Fruit fly (Drosophila melanogaster) whole organism, wandering third instar larva: ENCODE results near the gene CG31139.
A peak's percentile ranks its signal among the peaks of the same experiment; 100 is the strongest.

Experiments
- CG32264 ChIP-seq: fragments of 200-800 bp; sonication (Bioruptor generic); optimal IDR thresholded peaks from 2 replicates; lab custom pipeline; 2016; ENCODE audit warnings: missing biosample characterization, missing genetic modification characterization
- CrebA ChIP-seq: fragments of 200-800 bp; sonication (Bioruptor generic); optimal IDR thresholded peaks from 2 replicates; lab custom pipeline; 2016; ENCODE audit warnings: missing biosample characterization, mild to moderate bottlenecking, missing genetic modification characterization, borderline replicate concordance
- Dif ChIP-seq: fragments of 200-275, 200-300 bp; sonication (Bioruptor generic); optimal IDR thresholded peaks from 2 replicates; lab custom pipeline; 2018; ENCODE audit warnings: missing biosample characterization, missing genetic modification characterization; ENCODE audit not compliant: partially characterized antibody
- GATAd ChIP-seq: sonication (Bioruptor generic); optimal IDR thresholded peaks from 2 replicates; lab custom pipeline; 2016; ENCODE audit warnings: missing biosample characterization, missing genetic modification characterization
- Hnf4 ChIP-seq: fragments of 200-800 bp; sonication (Bioruptor generic); optimal IDR thresholded peaks from 2 replicates; lab custom pipeline; 2016; ENCODE audit warnings: missing biosample characterization, mild to moderate bottlenecking, missing genetic modification characterization
- N ChIP-seq: fragments of >200 bp; optimal IDR thresholded peaks from 2 replicates; lab custom pipeline; 2018; ENCODE audit warnings: missing biosample characterization, missing external identifiers, missing genetic modification characterization
- brk ChIP-seq: fragments of 200-800 bp; sonication (Bioruptor generic); optimal IDR thresholded peaks from 2 replicates; lab custom pipeline; 2016; ENCODE audit warnings: missing biosample characterization, mild to moderate bottlenecking, missing genetic modification characterization
- dsf ChIP-seq: sonication (Bioruptor generic); optimal IDR thresholded peaks from 2 replicates; lab custom pipeline; 2016; ENCODE audit warnings: missing biosample characterization, missing genetic modification characterization, borderline replicate concordance
- ey ChIP-seq: fragments of 200-800 bp; sonication (Bioruptor generic); optimal IDR thresholded peaks from 2 replicates; lab custom pipeline; 2016; ENCODE audit warnings: missing biosample characterization, missing genetic modification characterization
- foxo ChIP-seq, 2 experiments: fragments of 200-800 bp; sonication (Bioruptor generic); optimal IDR thresholded peaks; 2 replicates in 1 of 2; 3 replicates in 1 of 2; lab custom pipeline; 2016 to 2017; ENCODE audit warnings: missing biosample characterization in 2 of 2, missing genetic modification characterization in 2 of 2
- fru ChIP-seq: fragments of 200-800 bp; sonication (Bioruptor generic); optimal IDR thresholded peaks from 3 replicates; lab custom pipeline; 2016; ENCODE audit warnings: missing biosample characterization, mild to moderate bottlenecking, missing genetic modification characterization
- pan ChIP-seq: fragments of >200 bp; optimal IDR thresholded peaks from 2 replicates; lab custom pipeline; 2017
- rgr ChIP-seq: fragments of 200-800 bp; sonication (Bioruptor generic); optimal IDR thresholded peaks from 3 replicates; lab custom pipeline; 2016; ENCODE audit warnings: missing biosample characterization, mild to moderate bottlenecking, missing genetic modification characterization
- sage ChIP-seq: fragments of 200-800 bp; sonication (Bioruptor generic); optimal IDR thresholded peaks from 2 replicates; lab custom pipeline; 2016; ENCODE audit warnings: missing biosample characterization, mild to moderate bottlenecking, missing genetic modification characterization
- usp ChIP-seq: fragments of >200 bp; optimal IDR thresholded peaks from 2 replicates; lab custom pipeline; 2017; ENCODE audit warnings: missing biosample characterization, missing genetic modification characterization
- woc ChIP-seq: sonication (Bioruptor generic); optimal IDR thresholded peaks from 2 replicates; lab custom pipeline; 2016; ENCODE audit warnings: missing biosample characterization, mild to moderate bottlenecking, missing genetic modification characterization

Gene CG31139

dm6 chr3R:22698208-22698607 is 50.6 kb downstream of the CG31139 start, which contains the start of gene Cyp6d4:
TSS of gene Cyp6d4 (plus strand) at chr3R:22698319.
- peak; percentile 25 for TF ChIP-seq Dif (GFP tag; lab: Kevin White, UChicago)
- TF ChIP-seq CrebA (GFP tag; lab: Kevin White, UChicago) = no peak
- TF ChIP-seq GATAd (GFP tag; lab: Kevin White, UChicago) = no peak
- TF ChIP-seq pan (lab: Kevin White, UChicago) = no peak
- TF ChIP-seq woc = no peak
- no peak for TF ChIP-seq foxo (GFP tag; optimal IDR thresholded peaks at IDR 0.05; lab: Kevin White, UChicago)
- TF ChIP-seq brk = no peak
- no peak for TF ChIP-seq N (GFP tag; lab: Kevin White, UChicago)
- peak; percentile 65 for TF ChIP-seq fru (GFP tag; lab: Kevin White, UChicago)
- TF ChIP-seq sage = no peak
- no peak for TF ChIP-seq CG32264 (GFP tag; lab: Kevin White, UChicago)
- no peak for TF ChIP-seq dsf
- TF ChIP-seq rgr (GFP tag; lab: Kevin White, UChicago) = no peak
- TF ChIP-seq ey (GFP tag; lab: Kevin White, UChicago) = no peak
- no peak for TF ChIP-seq usp (GFP tag; lab: Kevin White, UChicago)
- TF ChIP-seq Hnf4 (GFP tag; lab: Kevin White, UChicago) = no peak
